Worm (Caenorhabditis elegans) whole organism, L3 larva: Measurements from ENCODE around the gene Y51A2B.6.

ENCODE experiments used
- R02D3.7 ChIP-seq: fragments of 150-350 bp; optimal IDR thresholded peaks from 2 replicates; lab custom pipeline; 2014; ENCODE audit warnings: missing biosample characterization, missing genetic modification characterization
- ZK546.5 ChIP-seq: sonication (generic microtip); optimal IDR thresholded peaks from 2 replicates; lab custom pipeline; 2017; ENCODE audit warnings: missing biosample characterization, missing genetic modification characterization
- ama-1 ChIP-seq: fragments of 150-350 bp; optimal IDR thresholded peaks from 2 replicates; lab custom pipeline; 2018
- ceh-16 ChIP-seq: sonication (generic microtip); optimal IDR thresholded peaks from 2 replicates; lab custom pipeline; 2017; ENCODE audit warnings: missing biosample characterization, missing genetic modification characterization
- ceh-28 ChIP-seq: fragments of 150-350 bp; optimal IDR thresholded peaks from 2 replicates; lab custom pipeline; 2014; ENCODE audit warnings: missing biosample characterization, missing genetic modification reagents, missing genetic modification characterization
- ceh-82 ChIP-seq: fragments of 150-350 bp; optimal IDR thresholded peaks from 2 replicates; lab custom pipeline; 2014; ENCODE audit warnings: missing biosample characterization, missing genetic modification characterization
- daf-12 ChIP-seq: fragments of 150-350 bp; optimal IDR thresholded peaks from 2 replicates; lab custom pipeline; 2014; ENCODE audit warnings: missing biosample characterization, missing genetic modification reagents, missing genetic modification characterization
- egl-27 ChIP-seq: sonication (generic microtip); optimal IDR thresholded peaks from 4 replicates; lab custom pipeline; 2017; ENCODE audit warnings: missing biosample characterization, missing genetic modification reagents, missing genetic modification characterization
- egl-5 ChIP-seq: fragments of 150-350 bp; optimal IDR thresholded peaks from 2 replicates; lab custom pipeline; 2017; ENCODE audit warnings: missing biosample characterization, missing genetic modification reagents, missing genetic modification characterization, inconsistent platforms
- elt-1 ChIP-seq: fragments of 150-350 bp; optimal IDR thresholded peaks from 2 replicates; lab custom pipeline; 2014; ENCODE audit warnings: missing biosample characterization, missing genetic modification characterization
- elt-2 ChIP-seq: sonication (generic microtip); optimal IDR thresholded peaks from 2 replicates; lab custom pipeline; 2016; ENCODE audit warnings: missing genetic modification reagents, mild to moderate bottlenecking, missing genetic modification characterization, missing compliant biosample characterization
- eor-1 ChIP-seq, 2 experiments: fragments of 150-350 bp; optimal IDR thresholded peaks; 2 replicates each; lab custom pipeline; 2014 to 2018; ENCODE audit warnings: missing biosample characterization in 2 of 2, missing genetic modification characterization in 2 of 2
- hmg-11 ChIP-seq: sonication (generic microtip); optimal IDR thresholded peaks from 2 replicates; lab custom pipeline; 2016; ENCODE audit warnings: missing genetic modification characterization, missing compliant biosample characterization
- jun-1 ChIP-seq: fragments of 150-350 bp; optimal IDR thresholded peaks from 2 replicates; lab custom pipeline; 2014; ENCODE audit warnings: missing biosample characterization, missing genetic modification reagents, missing genetic modification characterization
- lin-15B ChIP-seq: fragments of 150-350 bp; optimal IDR thresholded peaks from 2 replicates; lab custom pipeline; 2014; ENCODE audit warnings: missing biosample characterization, missing genetic modification characterization
- lsy-12 ChIP-seq: sonication (generic microtip); optimal IDR thresholded peaks from 2 replicates; lab custom pipeline; 2016; ENCODE audit warnings: mild to moderate bottlenecking, missing genetic modification characterization, missing compliant biosample characterization
- mdl-1 ChIP-seq: fragments of 150-350 bp; optimal IDR thresholded peaks from 2 replicates; lab custom pipeline; 2014; ENCODE audit warnings: missing biosample characterization, missing genetic modification characterization
- mml-1 ChIP-seq: fragments of 150-350 bp; sonication (generic microtip); optimal IDR thresholded peaks from 3 replicates; lab custom pipeline; 2014; ENCODE audit warnings: missing biosample characterization, missing genetic modification characterization
- nfya-1 ChIP-seq: sonication (generic microtip); optimal IDR thresholded peaks from 2 replicates; lab custom pipeline; 2017; ENCODE audit warnings: missing genetic modification characterization, mild to moderate bottlenecking, missing compliant biosample characterization, antibody characterized with exemption, moderate library complexity; ENCODE audit not compliant: insufficient read depth
- nhr-12 ChIP-seq: fragments of 150-350 bp; optimal IDR thresholded peaks from 2 replicates; lab custom pipeline; 2014; ENCODE audit warnings: missing biosample characterization, missing genetic modification characterization
- nhr-23 ChIP-seq: fragments of 150-350 bp; optimal IDR thresholded peaks from 2 replicates; lab custom pipeline; 2014; ENCODE audit warnings: missing biosample characterization, missing genetic modification reagents, missing genetic modification characterization
- nhr-25 ChIP-seq: sonication (generic microtip); optimal IDR thresholded peaks from 2 replicates; lab custom pipeline; 2017; ENCODE audit warnings: missing biosample characterization, missing genetic modification characterization
- nhr-28 ChIP-seq: fragments of 150-350 bp; optimal IDR thresholded peaks from 2 replicates; lab custom pipeline; 2014; ENCODE audit warnings: missing biosample characterization, missing genetic modification characterization
- nhr-43 ChIP-seq: sonication (generic microtip); optimal IDR thresholded peaks from 2 replicates; lab custom pipeline; 2016; ENCODE audit warnings: mild to moderate bottlenecking, missing genetic modification characterization, missing compliant biosample characterization; ENCODE audit not compliant: poor library complexity, severe bottlenecking
- nhr-67 ChIP-seq: fragments of 150-350 bp; optimal IDR thresholded peaks from 2 replicates; lab custom pipeline; 2014; ENCODE audit warnings: missing biosample characterization, missing genetic modification characterization
- nhr-76 ChIP-seq: fragments of 150-350 bp; sonication (generic microtip); optimal IDR thresholded peaks from 5 replicates; lab custom pipeline; 2014; ENCODE audit warnings: missing biosample characterization, missing genetic modification characterization
- nhr-77 ChIP-seq: fragments of 150-350 bp; optimal IDR thresholded peaks from 2 replicates; lab custom pipeline; 2014; ENCODE audit warnings: missing biosample characterization, missing genetic modification characterization
- pha-4 ChIP-seq: fragments of 150-350 bp; optimal IDR thresholded peaks from 2 replicates; lab custom pipeline; 2014; ENCODE audit warnings: missing biosample characterization, missing genetic modification reagents, missing genetic modification characterization
- pqm-1 ChIP-seq: fragments of 150-350 bp; optimal IDR thresholded peaks from 2 replicates; lab custom pipeline; 2017; ENCODE audit warnings: missing biosample characterization, missing genetic modification characterization, inconsistent platforms
- sea-2 ChIP-seq: fragments of 150-350 bp; sonication (generic microtip); optimal IDR thresholded peaks from 4 replicates; lab custom pipeline; 2014; ENCODE audit warnings: missing biosample characterization, missing genetic modification reagents, missing genetic modification characterization
- skn-1 ChIP-seq: fragments of 150-350 bp; optimal IDR thresholded peaks from 2 replicates; lab custom pipeline; 2014; ENCODE audit warnings: missing biosample characterization, missing genetic modification characterization
- snpc-4 ChIP-seq: fragments of 150-350 bp; optimal IDR thresholded peaks from 2 replicates; lab custom pipeline; 2014; ENCODE audit warnings: missing biosample characterization, missing genetic modification characterization
- tbx-2 ChIP-seq: sonication (generic microtip); optimal IDR thresholded peaks from 2 replicates; lab custom pipeline; 2016; ENCODE audit warnings: mild to moderate bottlenecking, missing genetic modification characterization, missing compliant biosample characterization
- unc-39 ChIP-seq: sonication (generic microtip); optimal IDR thresholded peaks from 4 replicates; lab custom pipeline; 2017; ENCODE audit warnings: missing biosample characterization, missing genetic modification characterization
- zag-1 ChIP-seq: fragments of 150-350 bp; optimal IDR thresholded peaks from 2 replicates; lab custom pipeline; 2014; ENCODE audit warnings: missing biosample characterization, missing genetic modification characterization
- ztf-11 ChIP-seq: fragments of 150-350 bp; optimal IDR thresholded peaks from 2 replicates; lab custom pipeline; 2014; ENCODE audit warnings: missing biosample characterization, missing genetic modification characterization

Gene Y51A2B.6

DNA sequence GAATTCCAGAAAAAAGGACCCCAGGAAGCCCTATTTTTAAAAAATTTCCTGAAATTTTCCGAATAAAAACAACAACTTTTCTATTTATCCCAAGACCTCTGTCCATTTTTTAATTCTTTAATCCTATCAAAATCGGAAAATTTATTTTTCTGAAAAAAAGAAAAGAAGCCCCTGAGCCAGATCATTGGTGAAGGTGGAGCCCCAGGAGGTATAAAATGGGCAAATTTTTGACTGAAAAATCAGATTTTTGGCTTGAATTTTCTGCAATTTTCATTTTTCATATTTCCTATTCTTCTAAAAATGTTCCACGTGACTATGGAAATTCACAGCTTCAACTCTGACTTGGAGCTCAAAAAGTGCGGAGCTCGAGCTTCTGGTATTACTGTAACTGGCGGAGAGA, 15.3 kb downstream of the Y51A2B.6 start, which contains the start of gene Y51A2B.8:
TSS of gene Y51A2B.8 (plus strand) at position 301 of the 400 bp plus-strand sequence.
- TF ChIP-seq eor-1 (tag; optimal IDR thresholded peaks at IDR 0.05; lab: Kevin White, UChicago) (no peak), ceh-16 (no peak), ceh-28 (tag; lab: Kevin White, UChicago) (no peak), mdl-1 (tag; lab: Kevin White, UChicago) (no peak), mml-1 (no peak), nhr-12 (tag; lab: Kevin White, UChicago) (no peak), ztf-11 (no peak), nhr-77 (tag; lab: Kevin White, UChicago) (no peak), pqm-1 (tag; lab: Kevin White, UChicago) (no peak), hmg-11 (tag; lab: Kevin White, UChicago) (no peak), elt-2 (tag; lab: Kevin White, UChicago) (no peak), egl-27 (tag; lab: Kevin White, UChicago) (no peak), ZK546.5 (tag; lab: Kevin White, UChicago) (no peak), nhr-43 (tag; lab: Kevin White, UChicago) (no peak), nfya-1 (tag; lab: Kevin White, UChicago) (no peak), snpc-4 (no peak), lin-15B (tag; lab: Kevin White, UChicago) (no peak), egl-5 (tag; lab: Kevin White, UChicago) (no peak), zag-1 (tag; lab: Kevin White, UChicago) (no peak), unc-39 (tag; lab: Kevin White, UChicago) (no peak)

DNA sequence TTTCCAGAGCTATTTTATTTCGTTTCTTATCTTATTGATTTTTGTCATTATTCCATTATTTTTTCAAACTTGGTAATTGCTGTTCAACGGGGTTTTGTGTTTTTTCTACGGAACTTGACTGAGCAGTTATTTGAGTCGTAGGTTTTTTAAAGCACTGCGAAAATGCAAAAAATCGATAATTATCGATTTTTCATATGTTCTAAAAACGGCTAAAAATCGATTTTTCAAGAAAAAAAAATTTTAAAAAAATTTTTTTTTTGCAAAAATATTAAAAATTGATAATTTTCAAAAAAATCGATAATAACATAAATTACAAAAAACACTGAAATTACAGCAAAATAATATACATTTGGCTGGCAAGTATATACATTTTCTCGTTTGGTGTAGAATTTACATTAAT, 18.6 kb downstream of the Y51A2B.6 start:
- TF ChIP-seq ceh-28 (tag; lab: Kevin White, UChicago) = peak; percentile 84
- no peak for TF ChIP-seq ceh-16

DNA sequence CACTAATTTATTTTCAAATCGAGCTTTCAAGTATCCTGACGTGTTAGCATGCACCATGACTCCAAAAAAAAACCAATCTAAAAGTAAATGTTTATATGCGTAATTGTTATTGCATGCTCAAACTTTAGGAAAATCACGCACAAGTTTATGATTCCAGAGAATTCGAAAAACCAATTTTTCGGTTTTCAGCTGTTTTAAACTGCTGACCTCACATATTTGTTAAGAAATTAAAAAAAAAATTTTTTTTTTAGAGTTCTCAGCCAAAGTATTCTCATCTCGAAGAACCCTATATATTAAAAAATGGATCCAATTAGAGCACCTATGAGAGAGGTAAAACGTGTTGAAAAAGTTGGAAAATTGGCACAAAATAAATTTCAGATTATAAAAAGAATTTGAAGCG, 19.9 kb downstream of the Y51A2B.6 start, which contains the start of gene Y51A2B.2:
TSS of gene Y51A2B.2 (plus strand) at position 301 of the 400 bp plus-strand sequence.
- TF ChIP-seq eor-1 (tag; optimal IDR thresholded peaks at IDR 0.05; lab: Kevin White, UChicago) (no peak), daf-12 (tag; lab: Kevin White, UChicago) (no peak), elt-1 (tag; lab: Kevin White, UChicago) (no peak), tbx-2 (tag; lab: Kevin White, UChicago) (no peak), lin-15B (tag; lab: Kevin White, UChicago) (no peak), nhr-76 (tag; lab: Kevin White, UChicago) (no peak), jun-1 (tag; lab: Kevin White, UChicago) (no peak), nhr-67 (tag; lab: Kevin White, UChicago) (no peak), R02D3.7 (tag; lab: Kevin White, UChicago) (no peak), skn-1 (tag; lab: Kevin White, UChicago) (no peak), zag-1 (tag; lab: Kevin White, UChicago) (no peak), lsy-12 (tag; lab: Kevin White, UChicago) (no peak), nhr-23 (no peak), ama-1 (lab: Kevin White, UChicago) (no peak)

DNA sequence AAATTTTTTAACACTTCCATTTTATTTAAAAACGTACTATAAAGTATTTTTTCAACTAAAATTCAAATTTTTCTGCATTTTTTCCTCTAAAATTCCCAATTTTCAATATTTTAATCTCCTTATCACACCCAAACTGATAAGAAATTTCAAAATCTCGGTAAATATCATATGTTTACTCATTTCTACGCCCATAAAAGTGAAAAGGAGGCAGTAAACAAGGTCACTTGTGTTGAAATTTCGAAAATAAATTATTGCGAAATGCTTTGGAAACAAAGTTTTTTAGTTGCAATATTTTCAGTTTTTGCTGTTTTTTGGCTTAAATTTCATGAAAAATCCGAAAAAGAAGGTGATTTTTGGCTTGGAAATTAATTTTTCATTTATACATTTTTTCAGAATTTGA, 22.5 kb downstream of the Y51A2B.6 start, which contains the start of gene C08E8.4:
TSS of gene C08E8.4 (plus strand) at position 268 of the 400 bp plus-strand sequence.
- peak; percentile 28 for TF ChIP-seq jun-1 (tag; lab: Kevin White, UChicago)
- no peak for TF ChIP-seq ZK546.5 (tag; lab: Kevin White, UChicago)
- TF ChIP-seq elt-2 (tag; lab: Kevin White, UChicago) = peak; percentile 67
- peak; percentile 75 for TF ChIP-seq pha-4 (tag; lab: Kevin White, UChicago)
- peak; percentile 80 for TF ChIP-seq pqm-1 (tag; lab: Kevin White, UChicago)
- no peak for TF ChIP-seq nhr-43 (tag; lab: Kevin White, UChicago)

DNA sequence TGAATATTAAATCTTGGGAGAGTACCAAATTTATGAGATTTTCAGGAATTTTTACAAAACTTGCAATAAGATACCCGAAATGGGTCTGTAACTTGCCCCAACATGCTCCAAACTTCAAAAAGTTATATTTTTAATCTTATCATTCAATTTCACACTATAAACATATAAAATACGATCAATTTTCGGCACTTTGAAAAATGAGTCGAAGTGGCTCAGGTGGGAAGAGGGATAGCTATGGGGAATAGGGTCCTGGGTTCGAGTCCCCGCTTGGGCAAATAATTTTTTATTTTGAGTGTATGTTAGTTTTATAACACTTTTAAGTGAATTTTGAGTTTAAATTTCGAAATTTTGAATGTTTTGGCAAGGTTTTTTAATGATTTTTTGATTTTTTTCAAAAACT, 23.1 kb downstream of the Y51A2B.6 start:
- TF ChIP-seq sea-2 = no peak
- TF ChIP-seq nhr-25 (tag; lab: Kevin White, UChicago) = no peak
- TF ChIP-seq skn-1 (tag; lab: Kevin White, UChicago) = no peak
- no peak for TF ChIP-seq lsy-12 (tag; lab: Kevin White, UChicago)
- TF ChIP-seq zag-1 (tag; lab: Kevin White, UChicago) = no peak
- no peak for TF ChIP-seq eor-1 (tag; optimal IDR thresholded peaks at IDR 0.05; lab: Kevin White, UChicago)
- TF ChIP-seq ceh-82 (tag; lab: Kevin White, UChicago) = no peak
- TF ChIP-seq nhr-28 = no peak
- TF ChIP-seq nhr-12 (tag; lab: Kevin White, UChicago) = no peak
